Fruit fly (Drosophila melanogaster) whole organism, embryonic: ENCODE results near the gene CG44385.

Experiments
- Bgb ChIP-seq: fragments of 200-800 bp; sonication (Bioruptor generic); IDR thresholded peaks from 2 replicates; pipeline ENCODE4 v1.3.6; 2022; ENCODE audit warnings: missing biosample characterization, missing genetic modification characterization; ENCODE audit not compliant: partially characterized antibody
- CG10654 ChIP-seq: fragments of 200-800 bp; sonication (Bioruptor generic); optimal IDR thresholded peaks from 2 replicates; lab custom pipeline; 2016; ENCODE audit warnings: missing biosample characterization, missing genetic modification characterization
- CG11247 ChIP-seq: fragments of 200-800 bp; sonication (Bioruptor generic); IDR thresholded peaks from 2 replicates; pipeline ENCODE4 v1.3.6; 2022; ENCODE audit warnings: missing biosample characterization, missing genetic modification characterization
- CG11696 ChIP-seq: fragments of 200-800 bp; sonication (Bioruptor generic); IDR thresholded peaks from 2 replicates; pipeline ENCODE4 v1.3.6; 2022; ENCODE audit warnings: missing biosample characterization, missing genetic modification characterization
- CG12071 ChIP-seq: fragments of 200-800 bp; sonication (Bioruptor generic); optimal IDR thresholded peaks from 3 replicates; lab custom pipeline; 2018; ENCODE audit warnings: missing biosample characterization, mild to moderate bottlenecking, missing genetic modification characterization
- CG12744 ChIP-seq: fragments of 200-800 bp; sonication (Bioruptor generic); optimal IDR thresholded peaks from 2 replicates; lab custom pipeline; 2016; ENCODE audit warnings: missing biosample characterization, missing genetic modification characterization
- CG13123 ChIP-seq: fragments of 200-800 bp; sonication (Bioruptor generic); optimal IDR thresholded peaks from 2 replicates; lab custom pipeline; 2016; ENCODE audit warnings: missing biosample characterization, missing genetic modification characterization
- CG14667 ChIP-seq: fragments of 200-800 bp; sonication (Bioruptor generic); IDR thresholded peaks from 2 replicates; pipeline ENCODE4 v1.3.6; 2022; ENCODE audit warnings: missing biosample characterization, missing genetic modification characterization
- CG2120 ChIP-seq: fragments of 200-800 bp; sonication (Bioruptor generic); optimal IDR thresholded peaks from 3 replicates; lab custom pipeline; 2016; ENCODE audit warnings: missing biosample characterization, missing genetic modification characterization
- CG2202 ChIP-seq: fragments of 200-800 bp; sonication (Bioruptor generic); optimal IDR thresholded peaks from 2 replicates; lab custom pipeline; 2018; ENCODE audit warnings: missing biosample characterization, mild to moderate bottlenecking, missing genetic modification characterization
- CG3407 ChIP-seq: fragments of 200-800 bp; sonication (Bioruptor generic); optimal IDR thresholded peaks from 2 replicates; lab custom pipeline; 2018; ENCODE audit warnings: missing biosample characterization, mild to moderate bottlenecking, missing genetic modification characterization
- CG7786 ChIP-seq: fragments of 200-800 bp; sonication (Bioruptor generic); optimal IDR thresholded peaks from 2 replicates; lab custom pipeline; 2016; ENCODE audit warnings: missing biosample characterization, missing genetic modification characterization
- CG8765 ChIP-seq: fragments of 200-800 bp; sonication (Bioruptor generic); IDR thresholded peaks from 2 replicates; pipeline ENCODE4 v1.3.6; 2022; ENCODE audit warnings: missing biosample characterization, missing genetic modification characterization
- CTCF ChIP-seq: fragments of 200-800 bp; sonication (Bioruptor generic); optimal IDR thresholded peaks from 2 replicates; lab custom pipeline; 2017; ENCODE audit warnings: missing biosample characterization, mild to moderate bottlenecking, missing genetic modification characterization, moderate library complexity
- Dip3 ChIP-seq: fragments of 200-800 bp; sonication (Bioruptor generic); optimal IDR thresholded peaks from 3 replicates; lab custom pipeline; 2016; ENCODE audit warnings: missing biosample characterization, missing genetic modification characterization
- Drgx ChIP-seq: fragments of 200-800 bp; sonication (Bioruptor generic); IDR thresholded peaks from 2 replicates; pipeline ENCODE4 v1.3.6; 2022; ENCODE audit warnings: missing biosample characterization, missing genetic modification characterization
- E2f2 ChIP-seq: fragments of 200-800 bp; sonication (Bioruptor generic); IDR thresholded peaks from 2 replicates; pipeline ENCODE4 v1.3.6; 2022; ENCODE audit warnings: missing biosample characterization, missing genetic modification characterization
- Ets97D ChIP-seq: fragments of 200-800 bp; sonication (Bioruptor generic); optimal IDR thresholded peaks from 3 replicates; lab custom pipeline; 2016; ENCODE audit warnings: missing biosample characterization, missing genetic modification characterization
- H15 ChIP-seq: fragments of 200-800 bp; sonication (Bioruptor generic); IDR thresholded peaks from 3 replicates; pipeline ENCODE4 v1.3.6; 2022; ENCODE audit warnings: missing biosample characterization, missing genetic modification characterization
- HLHmδ ChIP-seq: fragments of 200-800 bp; sonication (Bioruptor generic); optimal IDR thresholded peaks from 2 replicates; lab custom pipeline; 2018; ENCODE audit warnings: missing biosample characterization, mild to moderate bottlenecking, missing genetic modification characterization, moderate library complexity
- HmgD ChIP-seq: fragments of 200-800 bp; sonication (Bioruptor generic); optimal IDR thresholded peaks from 3 replicates; lab custom pipeline; 2016; ENCODE audit warnings: missing biosample characterization, missing genetic modification characterization
- Hmr ChIP-seq: fragments of 200-800 bp; sonication (Bioruptor generic); optimal IDR thresholded peaks from 3 replicates; lab custom pipeline; 2017; ENCODE audit warnings: mild to moderate bottlenecking, missing biosample characterization, missing genetic modification reagents, missing genetic modification characterization
- MESR4 ChIP-seq: fragments of 200-800 bp; sonication (Bioruptor generic); optimal IDR thresholded peaks from 2 replicates; lab custom pipeline; 2018; ENCODE audit warnings: missing biosample characterization, mild to moderate bottlenecking, missing genetic modification characterization, moderate library complexity
- Med ChIP-seq: fragments of 200-800 bp; sonication (Bioruptor generic); peaks from one replicate; lab custom pipeline; 2016; ENCODE audit warnings: missing biosample characterization, missing genetic modification characterization, mild to moderate bottlenecking, inconsistent platforms, moderate library complexity
- Neu2 ChIP-seq: fragments of 200-800 bp; sonication (Bioruptor generic); optimal IDR thresholded peaks from 3 replicates; lab custom pipeline; 2016; ENCODE audit warnings: missing biosample characterization, missing genetic modification characterization, borderline replicate concordance
- Side ChIP-seq: fragments of 200-800 bp; sonication (Bioruptor generic); optimal IDR thresholded peaks from 2 replicates; lab custom pipeline; 2016; ENCODE audit warnings: missing biosample characterization, missing genetic modification characterization
- Sox100B ChIP-seq: fragments of 200-800 bp; sonication (Bioruptor generic); optimal IDR thresholded peaks from 3 replicates; lab custom pipeline; 2018; ENCODE audit warnings: missing biosample characterization, mild to moderate bottlenecking, missing genetic modification characterization
- Trl ChIP-seq, 3 experiments: fragments of >200 bp in 2 of 3; fragments of 200-800 bp in 1 of 3; sonication (Bioruptor generic) in 1 of 3; optimal IDR thresholded peaks; 2 replicates in 1 of 3; 3 replicates in 2 of 3; lab custom pipeline; 2016 to 2017; ENCODE audit warnings: missing biosample characterization in 1 of 3, missing genetic modification characterization in 1 of 3
- al ChIP-seq: fragments of 200-800 bp; sonication (Bioruptor generic); IDR thresholded peaks from 2 replicates; pipeline ENCODE4 v1.3.6; 2022; ENCODE audit warnings: missing biosample characterization, missing genetic modification characterization
- bigmax ChIP-seq: fragments of 200-800 bp; sonication (Bioruptor generic); optimal IDR thresholded peaks from 2 replicates; lab custom pipeline; 2018; ENCODE audit warnings: missing biosample characterization, mild to moderate bottlenecking, missing genetic modification characterization
- cg ChIP-seq: fragments of 200-800 bp; sonication (Bioruptor generic); optimal IDR thresholded peaks from 3 replicates; lab custom pipeline; 2019; ENCODE audit warnings: missing biosample characterization, mild to moderate bottlenecking, missing genetic modification characterization, moderate library complexity
- disco-r ChIP-seq: fragments of 200-800 bp; sonication (Bioruptor generic); optimal IDR thresholded peaks from 2 replicates; lab custom pipeline; 2016; ENCODE audit warnings: missing biosample characterization, missing genetic modification characterization
- dpn ChIP-seq, 2 experiments: fragments of 200-800 bp; sonication (Bioruptor generic); optimal IDR thresholded peaks; 3 replicates each; lab custom pipeline; 2016; ENCODE audit warnings: missing biosample characterization in 2 of 2, missing genetic modification characterization in 2 of 2
- en ChIP-seq: fragments of 200-800 bp; sonication (Bioruptor generic); optimal IDR thresholded peaks from 2 replicates; lab custom pipeline; 2016; ENCODE audit warnings: missing biosample characterization, missing genetic modification characterization
- gsb-n ChIP-seq: fragments of 200-800 bp; sonication (Bioruptor generic); optimal IDR thresholded peaks from 3 replicates; lab custom pipeline; 2018; ENCODE audit warnings: missing biosample characterization, mild to moderate bottlenecking, missing genetic modification characterization
- jigr1 ChIP-seq: fragments of 200-800 bp; sonication (Bioruptor generic); IDR thresholded peaks from 3 replicates; pipeline ENCODE4 v1.3.6; 2022; ENCODE audit warnings: missing biosample characterization, missing genetic modification characterization
- kah ChIP-seq: fragments of 200-800 bp; sonication (Bioruptor generic); optimal IDR thresholded peaks from 2 replicates; lab custom pipeline; 2018; ENCODE audit warnings: missing biosample characterization, mild to moderate bottlenecking, missing genetic modification characterization
- kay ChIP-seq: fragments of 200-800 bp; sonication (Bioruptor generic); optimal IDR thresholded peaks from 2 replicates; lab custom pipeline; 2016; ENCODE audit warnings: missing biosample characterization, missing genetic modification characterization
- lab ChIP-seq: fragments of 200-800 bp; sonication (Bioruptor generic); optimal IDR thresholded peaks from 3 replicates; lab custom pipeline; 2017; ENCODE audit warnings: missing biosample characterization, missing genetic modification characterization, mild to moderate bottlenecking, moderate library complexity, missing genetic modification reagents
- lola ChIP-seq, 3 experiments: fragments of >200 bp in 2 of 3; fragments of 200-800 bp in 1 of 3; sonication (Bioruptor generic) in 1 of 3; optimal IDR thresholded peaks; 2 replicates each; lab custom pipeline; 2017 to 2019; ENCODE audit warnings: missing biosample characterization in 3 of 3, missing genetic modification characterization in 3 of 3, mild to moderate bottlenecking in 1 of 3, moderate library complexity in 1 of 3
- nau ChIP-seq: fragments of 200-800 bp; sonication (Bioruptor generic); optimal IDR thresholded peaks from 3 replicates; lab custom pipeline; 2017; ENCODE audit warnings: missing biosample characterization, mild to moderate bottlenecking, missing genetic modification characterization, missing genetic modification reagents
- nerfin-1 ChIP-seq: fragments of 200-800 bp; sonication (Bioruptor generic); optimal IDR thresholded peaks from 3 replicates; lab custom pipeline; 2019; ENCODE audit warnings: missing biosample characterization, mild to moderate bottlenecking, missing genetic modification characterization, moderate library complexity
- nerfin-2 ChIP-seq: fragments of 200-800 bp; sonication (Bioruptor generic); IDR thresholded peaks from 2 replicates; pipeline ENCODE4 v1.3.6; 2022; ENCODE audit warnings: missing biosample characterization, missing genetic modification characterization; ENCODE audit not compliant: partially characterized antibody
- pros ChIP-seq: fragments of 200-800 bp; sonication (Bioruptor generic); optimal IDR thresholded peaks from 3 replicates; lab custom pipeline; 2019; ENCODE audit warnings: missing biosample characterization, mild to moderate bottlenecking, missing genetic modification characterization, moderate library complexity
- pum ChIP-seq: fragments of 200-800 bp; sonication (Bioruptor generic); optimal IDR thresholded peaks from 2 replicates; lab custom pipeline; 2016; ENCODE audit warnings: missing biosample characterization, missing genetic modification characterization
- pzg ChIP-seq: fragments of 200-800 bp; sonication (Bioruptor generic); optimal IDR thresholded peaks from 3 replicates; lab custom pipeline; 2018; ENCODE audit warnings: missing biosample characterization, mild to moderate bottlenecking, missing genetic modification characterization, moderate library complexity
- sens ChIP-seq: fragments of 200-800 bp; sonication (Bioruptor generic); peaks from one replicate; lab custom pipeline; 2016; ENCODE audit warnings: missing biosample characterization, missing genetic modification characterization
- sna ChIP-seq: fragments of 200-800 bp; sonication (Bioruptor generic); IDR thresholded peaks from 2 replicates; pipeline ENCODE4 v1.3.6; 2022; ENCODE audit warnings: missing biosample characterization, missing genetic modification characterization; ENCODE audit not compliant: partially characterized antibody
- tna ChIP-seq: fragments of 200-800 bp; sonication (Bioruptor generic); IDR thresholded peaks from 2 replicates; pipeline ENCODE4 v1.3.6; 2022; ENCODE audit warnings: missing biosample characterization, missing genetic modification characterization; ENCODE audit not compliant: partially characterized antibody

Gene CG44385

dm6 chrX:11153826-11154510 lies 21.8 kb upstream of the CG44385 start, which contains the start of the genes rtv and Dlic (continued):
- no peak for TF ChIP-seq CG2202 (tag; lab: Kevin White, UChicago)
- no peak for TF ChIP-seq H15 (GFP tag; lab: Robert Waterston, UW)
- TF ChIP-seq pros (GFP tag; lab: Kevin White, UChicago): no peak

dm6 chrX:11153413-11153812 lies 21.2 kb upstream of the CG44385 start:
- no peak for TF ChIP-seq CG13123 (GFP tag; lab: Kevin White, UChicago)
- no peak for TF ChIP-seq nerfin-1
- TF ChIP-seq CG11247 (GFP tag; lab: Robert Waterston, UW): peak; percentile 94
- TF ChIP-seq nau (GFP tag; lab: Kevin White, UChicago): no peak
- TF ChIP-seq E2f2: no peak
- TF ChIP-seq Dip3 (GFP tag; lab: Kevin White, UChicago): no peak
- no peak for TF ChIP-seq gsb-n (tag; lab: Kevin White, UChicago)
- no peak for TF ChIP-seq CG12071 (GFP tag; lab: Kevin White, UChicago)
- no peak for TF ChIP-seq lab (GFP tag; lab: Kevin White, UChicago)
- no peak for TF ChIP-seq CG12744 (GFP tag; lab: Kevin White, UChicago)
- TF ChIP-seq lola (GFP tag; optimal IDR thresholded peaks at IDR 0.05; lab: Kevin White, UChicago): no peak
- no peak for TF ChIP-seq CG8765
- TF ChIP-seq CG3407 (GFP tag; lab: Kevin White, UChicago): no peak
- TF ChIP-seq al (GFP tag; lab: Robert Waterston, UW): no peak
- no peak for TF ChIP-seq kah (GFP tag; lab: Kevin White, UChicago)
- TF ChIP-seq nerfin-2 (GFP tag; lab: Robert Waterston, UW): no peak
- no peak for TF ChIP-seq CG11696 (GFP tag; lab: Robert Waterston, UW)
- peak; percentile 15 for TF ChIP-seq sens
- TF ChIP-seq CG7786 (GFP tag; lab: Kevin White, UChicago): no peak
- no peak for TF ChIP-seq Drgx
- TF ChIP-seq cg (GFP tag; lab: Kevin White, UChicago): peak; percentile 51
- no peak for TF ChIP-seq CG10654 (GFP tag; lab: Kevin White, UChicago)
- TF ChIP-seq Sox100B (GFP tag; lab: Kevin White, UChicago): no peak
- TF ChIP-seq Neu2: no peak
- no peak for TF ChIP-seq HmgD (GFP tag; lab: Kevin White, UChicago)
- peak; percentile 22 for TF ChIP-seq MESR4 (GFP tag; lab: Kevin White, UChicago)
- no peak for TF ChIP-seq disco-r (GFP tag; lab: Kevin White, UChicago)

- peak; percentile 15 for TF ChIP-seq Ets97D
- TF ChIP-seq Side (GFP tag; lab: Kevin White, UChicago): peak; percentile 12
- TF ChIP-seq pum (GFP tag; lab: Kevin White, UChicago): no peak
- peak; percentile 51 for TF ChIP-seq CG2120 (GFP tag; lab: Kevin White, UChicago)
- TF ChIP-seq Med: peak; percentile 74
- TF ChIP-seq Bgb (GFP tag; lab: Robert Waterston, UW): no peak
- TF ChIP-seq kay: no peak
- TF ChIP-seq HLHmδ (GFP tag; lab: Kevin White, UChicago): no peak
- TF ChIP-seq jigr1 (GFP tag; lab: Robert Waterston, UW): no peak
- TF ChIP-seq dpn (GFP tag; optimal IDR thresholded peaks at IDR 0.05; lab: Kevin White, UChicago): peak in 1 of 2 experiments; percentile 40
- TF ChIP-seq CG14667 (GFP tag; lab: Robert Waterston, UW): no peak
- TF ChIP-seq bigmax (GFP tag; lab: Kevin White, UChicago): no peak
- no peak for TF ChIP-seq CTCF
- TF ChIP-seq sna (GFP tag; lab: Robert Waterston, UW): no peak
- no peak for TF ChIP-seq en (GFP tag; lab: Kevin White, UChicago)
- TF ChIP-seq Hmr (GFP tag; lab: Kevin White, UChicago): peak; percentile 6
- TF ChIP-seq Trl (optimal IDR thresholded peaks at IDR 0.05; lab: Kevin White, UChicago): no peak
- TF ChIP-seq Trl (GFP tag; optimal IDR thresholded peaks at IDR 0.05; lab: Kevin White, UChicago): peak; percentile 1
- TF ChIP-seq tna (GFP tag; lab: Robert Waterston, UW): no peak
- peak; percentile 29 for TF ChIP-seq pzg
These were observed 17.0 kb upstream of the CG44385 start, which contains the start of gene Lint-1 for dm6 chrX:11149201-11149600. Gene Lint-1 (plus strand): TSS chrX:11149323.
